Worm (Caenorhabditis elegans): ENCODE measurements around the gene C49C3.4.

ce11 chrIV:17280441-17280939, 40.1 kb upstream of the C49C3.4 start:
- TF ChIP-seq T22C8.4 (GFP tag; IDR thresholded peaks at IDR 0.05) (no peak), ztf-23 (GFP tag; IDR thresholded peaks at IDR 0.05) (no peak), tab-1 (GFP tag; IDR thresholded peaks at IDR 0.05) (no peak), flt-1 (GFP tag; IDR thresholded peaks at IDR 0.05) (no peak)
